Worm (Caenorhabditis elegans) whole organism, L4 larva: Measurements from ENCODE around the gene C18H7.4.
A peak's percentile ranks its signal among the peaks of the same experiment; 100 is the strongest.

ENCODE experiments used
- F44E2.7 ChIP-seq: fragments of 200-800 bp; sonication (Bioruptor generic); IDR thresholded peaks from 2 replicates; pipeline ENCODE4 v2.1.2; 2022; ENCODE audit warnings: missing genetic modification characterization, missing compliant biosample characterization
- F49E8.2 ChIP-seq: sonication (generic microtip); optimal IDR thresholded peaks from 2 replicates; lab custom pipeline; 2016; ENCODE audit warnings: missing compliant biosample characterization, mild to moderate bottlenecking, missing genetic modification characterization, borderline replicate concordance
- R02D3.7 ChIP-seq: fragments of 150-350 bp; sonication (generic microtip); optimal IDR thresholded peaks from 3 replicates; lab custom pipeline; 2014; ENCODE audit warnings: missing biosample characterization, missing genetic modification characterization
- T20F7.1 ChIP-seq: fragments of 200-800 bp; sonication (Bioruptor generic); optimal IDR thresholded peaks from 2 replicates; lab custom pipeline; 2018; ENCODE audit warnings: mild to moderate bottlenecking, missing genetic modification characterization, missing compliant biosample characterization
- Y5F2A.4 ChIP-seq: fragments of 200-800 bp; sonication (Bioruptor generic); optimal IDR thresholded peaks from 2 replicates; lab custom pipeline; 2018; ENCODE audit warnings: mild to moderate bottlenecking, missing genetic modification characterization, missing compliant biosample characterization
- ZK546.5 ChIP-seq, 2 experiments: sonication (generic microtip); optimal IDR thresholded peaks; 2 replicates each; lab custom pipeline; 2017; ENCODE audit warnings: missing biosample characterization in 2 of 2, missing genetic modification characterization in 2 of 2
- aha-1 ChIP-seq: fragments of 150-350 bp; peaks from one replicate; lab custom pipeline; 2014; ENCODE audit warnings: missing biosample characterization, missing genetic modification characterization
- aly-2 ChIP-seq: sonication (generic microtip); optimal IDR thresholded peaks from 2 replicates; lab custom pipeline; 2018; ENCODE audit warnings: missing biosample characterization, missing genetic modification characterization
- ama-1 ChIP-seq: fragments of 150-350 bp; optimal IDR thresholded peaks from 2 replicates; lab custom pipeline; 2014; ENCODE audit warnings: inconsistent platforms, mixed read lengths
- ceh-20 ChIP-seq: fragments of 200-800 bp; sonication (Bioruptor generic); IDR thresholded peaks from 2 replicates; pipeline ENCODE4 v1.3.6; 2022; ENCODE audit warnings: missing genetic modification reagents, missing genetic modification characterization, missing compliant biosample characterization
- ceh-44 ChIP-seq: fragments of 200-800 bp; sonication (Bioruptor generic); IDR thresholded peaks from 2 replicates; pipeline ENCODE4 v1.3.6; 2022; ENCODE audit warnings: missing genetic modification reagents, missing genetic modification characterization, missing compliant biosample characterization
- ceh-62 ChIP-seq: sonication (generic microtip); optimal IDR thresholded peaks from 2 replicates; lab custom pipeline; 2017; ENCODE audit warnings: missing biosample characterization, missing genetic modification characterization
- ceh-82 ChIP-seq: sonication (generic microtip); optimal IDR thresholded peaks from 2 replicates; lab custom pipeline; 2017; ENCODE audit warnings: missing biosample characterization, missing genetic modification characterization
- cey-2 ChIP-seq: sonication (generic microtip); optimal IDR thresholded peaks from 3 replicates; lab custom pipeline; 2017; ENCODE audit warnings: missing genetic modification characterization, mild to moderate bottlenecking, missing compliant biosample characterization, antibody characterized with exemption, borderline replicate concordance; ENCODE audit not compliant: insufficient read depth
- daf-12 ChIP-seq: fragments of 150-350 bp; optimal IDR thresholded peaks from 2 replicates; lab custom pipeline; 2014; ENCODE audit warnings: missing biosample characterization, missing genetic modification reagents, missing genetic modification characterization
- daf-16 ChIP-seq, 3 experiments: sonication (generic microtip); optimal IDR thresholded peaks; 2 replicates each; lab custom pipeline; 2016 to 2017; ENCODE audit warnings: missing genetic modification characterization in 3 of 3, missing genetic modification reagents in 3 of 3, mild to moderate bottlenecking in 2 of 3, missing compliant biosample characterization in 2 of 3, missing biosample characterization in 1 of 3, moderate library complexity in 1 of 3
- dpl-1 ChIP-seq: fragments of 150-350 bp; optimal IDR thresholded peaks from 2 replicates; lab custom pipeline; 2014; ENCODE audit warnings: missing biosample characterization, missing genetic modification reagents, missing genetic modification characterization
- dve-1 ChIP-seq: sonication (generic microtip); optimal IDR thresholded peaks from 2 replicates; lab custom pipeline; 2017; ENCODE audit warnings: antibody characterized with exemption, mild to moderate bottlenecking, missing genetic modification characterization, missing compliant biosample characterization; ENCODE audit not compliant: insufficient read depth
- egl-43 ChIP-seq: fragments of 200-800 bp; sonication (Bioruptor generic); IDR thresholded peaks from 2 replicates; pipeline ENCODE4 v1.3.6; 2022; ENCODE audit warnings: missing genetic modification reagents, missing genetic modification characterization, missing compliant biosample characterization
- fos-1 ChIP-seq: fragments of 150-350 bp; optimal IDR thresholded peaks from 2 replicates; lab custom pipeline; 2014; ENCODE audit warnings: missing biosample characterization, missing genetic modification characterization
- hmg-1.1 ChIP-seq: fragments of 200-800 bp; sonication (Bioruptor generic); IDR thresholded peaks from 2 replicates; pipeline ENCODE4 v1.3.6; 2022; ENCODE audit warnings: missing genetic modification reagents, missing genetic modification characterization, missing compliant biosample characterization
- lin-38 ChIP-seq: fragments of 200-800 bp; sonication (Bioruptor generic); IDR thresholded peaks from 2 replicates; pipeline ENCODE4 v1.3.6; 2022; ENCODE audit warnings: missing genetic modification reagents, missing genetic modification characterization, missing compliant biosample characterization
- madf-5 ChIP-seq, 2 experiments: fragments of 200-800 bp; sonication (Bioruptor generic); IDR thresholded peaks; 2 replicates each; pipeline ENCODE4 v1.3.6; 2022; ENCODE audit warnings: missing compliant biosample characterization in 2 of 2, missing genetic modification characterization in 2 of 2
- mdl-1 ChIP-seq, 2 experiments: fragments of 150-350 bp in 1 of 2; sonication (generic microtip) in 1 of 2; optimal IDR thresholded peaks; 2 replicates each; lab custom pipeline; 2014 to 2017; ENCODE audit warnings: missing biosample characterization in 2 of 2, missing genetic modification characterization in 2 of 2
- mdt-29 ChIP-seq: fragments of 200-800 bp; sonication (Bioruptor generic); IDR thresholded peaks from 2 replicates; pipeline ENCODE4 v1.3.6; 2022; ENCODE audit warnings: missing genetic modification reagents, missing genetic modification characterization, missing compliant biosample characterization
- mep-1 ChIP-seq: fragments of 150-350 bp; sonication (generic microtip); optimal IDR thresholded peaks from 3 replicates; lab custom pipeline; 2014; ENCODE audit warnings: missing biosample characterization, missing genetic modification characterization
- mxl-3 ChIP-seq: fragments of 200-800 bp; sonication (Bioruptor generic); optimal IDR thresholded peaks from 2 replicates; lab custom pipeline; 2018; ENCODE audit warnings: mild to moderate bottlenecking, missing genetic modification characterization, missing compliant biosample characterization
- nhr-102 ChIP-seq: sonication (generic microtip); optimal IDR thresholded peaks from 2 replicates; lab custom pipeline; 2016; ENCODE audit warnings: mild to moderate bottlenecking, missing genetic modification characterization, moderate library complexity, missing compliant biosample characterization
- nhr-28 ChIP-seq: fragments of 150-350 bp; optimal IDR thresholded peaks from 2 replicates; lab custom pipeline; 2014; ENCODE audit warnings: missing biosample characterization, missing genetic modification characterization
- nhr-42 ChIP-seq: fragments of 200-800 bp; sonication (Bioruptor generic); IDR thresholded peaks from 2 replicates; pipeline ENCODE4 v1.3.6; 2022; ENCODE audit warnings: missing genetic modification characterization, missing compliant biosample characterization
- nhr-6 ChIP-seq: fragments of 150-350 bp; optimal IDR thresholded peaks from 2 replicates; lab custom pipeline; 2014; ENCODE audit warnings: missing biosample characterization, missing genetic modification characterization
- nhr-77 ChIP-seq: fragments of 150-350 bp; optimal IDR thresholded peaks from 2 replicates; lab custom pipeline; 2014; ENCODE audit warnings: missing biosample characterization, missing genetic modification characterization
- php-3 ChIP-seq: fragments of 200-800 bp; sonication (Bioruptor generic); IDR thresholded peaks from 2 replicates; pipeline ENCODE4 v1.3.6; 2022; ENCODE audit warnings: missing genetic modification reagents, missing genetic modification characterization, missing compliant biosample characterization
- pqm-1 ChIP-seq: sonication (generic microtip); optimal IDR thresholded peaks from 2 replicates; lab custom pipeline; 2017; ENCODE audit warnings: missing biosample characterization, missing genetic modification characterization
- sdz-12 ChIP-seq: fragments of 200-800 bp; sonication (Bioruptor generic); optimal IDR thresholded peaks from 2 replicates; lab custom pipeline; 2018; ENCODE audit warnings: mild to moderate bottlenecking, missing genetic modification characterization, missing compliant biosample characterization
- set-16 ChIP-seq: fragments of 200-800 bp; sonication (Bioruptor generic); IDR thresholded peaks from 2 replicates; pipeline ENCODE4 v1.3.6; 2022; ENCODE audit warnings: missing genetic modification reagents, missing genetic modification characterization, missing compliant biosample characterization
- skn-1 ChIP-seq: fragments of 150-350 bp; optimal IDR thresholded peaks from 2 replicates; lab custom pipeline; 2014; ENCODE audit warnings: missing biosample characterization, missing genetic modification characterization
- snpc-1.2 ChIP-seq: fragments of 200-800 bp; sonication (Bioruptor generic); IDR thresholded peaks from 2 replicates; pipeline ENCODE4 v1.3.6; 2022; ENCODE audit warnings: missing genetic modification reagents, missing genetic modification characterization, missing compliant biosample characterization
- snpc-4 ChIP-seq: fragments of 150-350 bp; optimal IDR thresholded peaks from 2 replicates; lab custom pipeline; 2014; ENCODE audit warnings: missing biosample characterization, missing genetic modification characterization
- tra-1 ChIP-seq: fragments of 200-800 bp; sonication (Bioruptor generic); IDR thresholded peaks from 2 replicates; pipeline ENCODE4 v1.3.6; 2022; ENCODE audit warnings: missing genetic modification reagents, missing genetic modification characterization, missing compliant biosample characterization
- unc-39 ChIP-seq: sonication (generic microtip); optimal IDR thresholded peaks from 2 replicates; lab custom pipeline; 2017; ENCODE audit warnings: missing biosample characterization, missing genetic modification characterization
- unc-62 ChIP-seq, 3 experiments: fragments of 150-350 bp in 1 of 3; sonication (generic microtip); optimal IDR thresholded peaks in 2 of 3; peaks in 1 of 3; 1 replicate in 1 of 3; 2 replicates in 2 of 3; lab custom pipeline; 2014 to 2017; ENCODE audit warnings: missing biosample characterization in 3 of 3, missing genetic modification characterization in 3 of 3, missing genetic modification reagents in 3 of 3, missing genotype in 1 of 3
- zag-1 ChIP-seq: fragments of 150-350 bp; optimal IDR thresholded peaks from 2 replicates; lab custom pipeline; 2014; ENCODE audit warnings: missing biosample characterization, missing genetic modification characterization
- ztf-11 ChIP-seq: fragments of 150-350 bp; optimal IDR thresholded peaks from 2 replicates; lab custom pipeline; 2014; ENCODE audit warnings: missing biosample characterization, missing genetic modification characterization

The C18H7.4 gene

DNA sequence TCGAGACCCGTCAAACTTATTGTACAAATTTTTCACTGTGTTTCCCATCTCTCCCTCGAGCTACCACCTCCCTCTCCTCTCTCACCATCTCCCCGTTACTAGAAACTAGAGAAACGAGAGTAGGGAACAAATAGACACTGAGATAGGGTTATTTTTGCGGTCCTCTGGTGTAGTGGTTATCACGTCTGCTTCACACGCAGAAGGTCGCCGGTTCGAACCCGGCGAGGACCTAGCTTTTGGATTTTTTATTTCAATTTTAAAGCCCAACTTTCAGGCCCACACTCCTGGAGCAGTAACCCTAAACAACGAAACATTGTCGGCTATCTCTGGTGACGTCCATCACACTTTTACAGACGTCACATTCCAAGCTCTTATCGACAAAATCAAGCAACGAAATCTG is 27.2 kb downstream of the C18H7.4 start (continued):
- TF ChIP-seq ceh-20 (GFP tag; lab: Robert Waterston, UW) (0 out of 2 replicates have a peak, but pooled peaks have one; percentile 30), ceh-62 (tag; lab: Kevin White, UChicago) (no peak), dve-1 (tag; lab: Kevin White, UChicago) (no peak), snpc-1.2 (GFP tag; lab: Robert Waterston, UW) (peak; percentile 74), aha-1 (peak; percentile 96), hmg-1.1 (GFP tag; lab: Robert Waterston, UW) (peak; percentile 91), Y5F2A.4 (GFP tag; lab: Kevin White, UChicago) (no peak), zag-1 (tag; lab: Kevin White, UChicago) (no peak), mxl-3 (GFP tag; lab: Kevin White, UChicago) (peak; percentile 20), nhr-102 (no peak), skn-1 (no peak), aly-2 (no peak), ceh-44 (GFP tag; lab: Robert Waterston, UW) (0 out of 2 replicates have a peak, but pooled peaks have one; percentile 35), daf-16 (GFP tag; optimal IDR thresholded peaks at IDR 0.05; lab: Kevin White, UChicago) (peak; percentile 27 to 63), daf-16 (tag; optimal IDR thresholded peaks at IDR 0.05; lab: Kevin White, UChicago) (peak; percentile 38), dpl-1 (GFP tag; lab: Kevin White, UChicago) (no peak), ZK546.5 (tag; optimal IDR thresholded peaks at IDR 0.05; lab: Kevin White, UChicago) (no peak), set-16 (GFP tag; lab: Robert Waterston, UW) (no peak), lin-38 (GFP tag; lab: Robert Waterston, UW) (no peak), mdt-29 (no peak), ama-1 (lab: Kevin White, UChicago) (no peak), snpc-4 (no peak), F44E2.7 (GFP tag; lab: Robert Waterston, UW) (peak; percentile 85; the same call in 1 of the 2 replicates), php-3 (GFP tag; lab: Robert Waterston, UW) (peak; percentile 58; the same call in 1 of the 2 replicates), R02D3.7 (tag; lab: Kevin White, UChicago) (no peak), fos-1 (no peak), mep-1 (tag; lab: Kevin White, UChicago) (no peak), cey-2 (tag; lab: Kevin White, UChicago) (no peak), F49E8.2 (no peak), sdz-12 (GFP tag; lab: Kevin White, UChicago) (no peak), mdl-1 (tag; optimal IDR thresholded peaks at IDR 0.05; lab: Kevin White, UChicago) (peak in 1 of 2 experiments; percentile 13), ztf-11 (tag; lab: Kevin White, UChicago) (no peak), nhr-6 (tag; lab: Kevin White, UChicago) (peak; percentile 38), madf-5 (GFP tag; IDR thresholded peaks at IDR 0.05; lab: Robert Waterston, UW) (peak; percentile 20 to 75; a peak in 1 of 4 replicates), nhr-77 (peak; percentile 27), daf-12 (tag; lab: Kevin White, UChicago) (no peak), unc-39 (tag; lab: Kevin White, UChicago) (no peak), egl-43 (peak; percentile 90), tra-1 (GFP tag; lab: Robert Waterston, UW) (peak; percentile 62), pqm-1 (tag; lab: Kevin White, UChicago) (no peak), ceh-82 (tag; lab: Kevin White, UChicago) (no peak), T20F7.1 (GFP tag; lab: Kevin White, UChicago) (no peak), nhr-42 (GFP tag; lab: Robert Waterston, UW) (peak; percentile 78; the same call in 1 of the 2 replicates)

ce11 chrIV:622989-623388 is 29.9 kb downstream of the C18H7.4 start:
- TF ChIP-seq unc-62 (GFP tag; optimal IDR thresholded peaks at IDR 0.05 in 1 of 2; lab: Kevin White, UChicago) (no peak), unc-62 (tag; optimal IDR thresholded peaks at IDR 0.05; lab: Kevin White, UChicago) (no peak), nhr-28 (tag; lab: Kevin White, UChicago) (no peak), aha-1 (peak; percentile 93)
